Fruit fly (Drosophila melanogaster): ENCODE results near the gene CG3857.

- no peak for TF ChIP-seq tj (GFP tag; optimal IDR thresholded peaks at IDR 0.05)
- no peak for TF ChIP-seq CG12768 (GFP tag; optimal IDR thresholded peaks at IDR 0.05)
- TF ChIP-seq CG7101 (tag; optimal IDR thresholded peaks at IDR 0.05), result no peak
- no peak for TF ChIP-seq ovo (GFP tag; optimal IDR thresholded peaks at IDR 0.05)
- TF ChIP-seq kay (GFP tag; ENCODE audit: borderline replicate concordance), result no peak
- TF ChIP-seq Mnt (GFP tag; optimal IDR thresholded peaks at IDR 0.05), result no peak
- no peak for TF ChIP-seq pad (GFP tag; optimal IDR thresholded peaks at IDR 0.05)
- no peak for TF ChIP-seq Crg-1 (GFP tag; optimal IDR thresholded peaks at IDR 0.05)
- TF ChIP-seq CG7045 (GFP tag; optimal IDR thresholded peaks at IDR 0.05), result no peak
- TF ChIP-seq toe (GFP tag; optimal IDR thresholded peaks at IDR 0.05), result no peak
Measured at dm6 chrX:1963192-1963590, 23.4 kb upstream of the CG3857 start.

Measured in whole organism, adult.